Fruit fly (Drosophila melanogaster) whole organism, embryonic: ENCODE results near the gene snz.
A peak's percentile ranks its signal among the peaks of the same experiment; 100 is the strongest.

ENCODE experiments used
- CG11456 ChIP-seq: fragments of 200-800 bp; sonication (Bioruptor generic); IDR thresholded peaks from 3 replicates; pipeline ENCODE4 v1.3.6; 2022; ENCODE audit warnings: missing biosample characterization, missing genetic modification characterization
- CG1233 ChIP-seq: fragments of 200-800 bp; sonication (Bioruptor generic); optimal IDR thresholded peaks from 4 replicates; lab custom pipeline; 2018; ENCODE audit warnings: missing biosample characterization, mild to moderate bottlenecking, missing genetic modification characterization
- CG13123 ChIP-seq: fragments of 200-800 bp; sonication (Bioruptor generic); optimal IDR thresholded peaks from 2 replicates; lab custom pipeline; 2016; ENCODE audit warnings: missing biosample characterization, missing genetic modification characterization
- CG13424 ChIP-seq: fragments of 200-800 bp; sonication (Bioruptor generic); optimal IDR thresholded peaks from 2 replicates; lab custom pipeline; 2019; ENCODE audit warnings: missing biosample characterization, mild to moderate bottlenecking, missing genetic modification characterization, moderate library complexity
- CG13624 ChIP-seq: fragments of 200-800 bp; sonication (Bioruptor generic); optimal IDR thresholded peaks from 2 replicates; lab custom pipeline; 2016; ENCODE audit warnings: missing biosample characterization, missing genetic modification characterization
- CG14050 ChIP-seq: fragments of 200-800 bp; sonication (Bioruptor generic); IDR thresholded peaks from 3 replicates; pipeline ENCODE4 v1.3.6; 2022; ENCODE audit warnings: missing biosample characterization, missing genetic modification characterization
- CG14441 ChIP-seq: fragments of 200-800 bp; sonication (Bioruptor generic); IDR thresholded peaks from 2 replicates; pipeline ENCODE4 v1.3.6; 2022; ENCODE audit warnings: missing biosample characterization, missing genetic modification characterization
- CG14667 ChIP-seq: fragments of 200-800 bp; sonication (Bioruptor generic); IDR thresholded peaks from 2 replicates; pipeline ENCODE4 v1.3.6; 2022; ENCODE audit warnings: missing biosample characterization, missing genetic modification characterization
- CG14710 ChIP-seq: fragments of 200-800 bp; sonication (Bioruptor generic); optimal IDR thresholded peaks from 3 replicates; lab custom pipeline; 2019; ENCODE audit warnings: missing biosample characterization, mild to moderate bottlenecking, missing genetic modification characterization, moderate library complexity
- CG1529 ChIP-seq: fragments of 200-800 bp; sonication (Bioruptor generic); optimal IDR thresholded peaks from 3 replicates; lab custom pipeline; 2018; ENCODE audit warnings: missing biosample characterization, missing genetic modification characterization
- CG16863 ChIP-seq: fragments of 200-800 bp; sonication (Bioruptor generic); optimal IDR thresholded peaks from 3 replicates; lab custom pipeline; 2016; ENCODE audit warnings: missing biosample characterization, missing genetic modification characterization
- CG17385 ChIP-seq: fragments of 200-800 bp; sonication (Bioruptor generic); optimal IDR thresholded peaks from 3 replicates; lab custom pipeline; 2018; ENCODE audit warnings: missing biosample characterization, mild to moderate bottlenecking, missing genetic modification characterization
- CG17568 ChIP-seq: fragments of 200-800 bp; sonication (Bioruptor generic); optimal IDR thresholded peaks from 2 replicates; lab custom pipeline; 2018; ENCODE audit warnings: missing biosample characterization, mild to moderate bottlenecking, missing genetic modification characterization, moderate library complexity
- CG17802 ChIP-seq: fragments of 200-800 bp; sonication (Bioruptor generic); optimal IDR thresholded peaks from 2 replicates; lab custom pipeline; 2018; ENCODE audit warnings: missing biosample characterization, mild to moderate bottlenecking, missing genetic modification characterization, moderate library complexity
- CG17829 ChIP-seq: fragments of 200-800 bp; optimal IDR thresholded peaks from 2 replicates; lab custom pipeline; 2019; ENCODE audit warnings: missing biosample characterization, mild to moderate bottlenecking, missing genetic modification characterization, moderate library complexity
- CG18262 ChIP-seq: fragments of 200-800 bp; optimal IDR thresholded peaks from 3 replicates; lab custom pipeline; 2019; ENCODE audit warnings: missing biosample characterization, mild to moderate bottlenecking, missing genetic modification characterization, moderate library complexity
- CG2199 ChIP-seq: fragments of 200-800 bp; sonication (Bioruptor generic); IDR thresholded peaks from 3 replicates; pipeline ENCODE4 v1.3.6; 2022; ENCODE audit warnings: missing biosample characterization, missing genetic modification characterization
- CG2889 ChIP-seq: fragments of 200-800 bp; sonication (Bioruptor generic); IDR thresholded peaks from 3 replicates; pipeline ENCODE4 v1.3.6; 2022; ENCODE audit warnings: missing biosample characterization, missing genetic modification characterization
- CG31441 ChIP-seq: fragments of 200-800 bp; sonication (Bioruptor generic); IDR thresholded peaks from 2 replicates; pipeline ENCODE4 v1.3.6; 2022; ENCODE audit warnings: missing biosample characterization, missing genetic modification characterization
- CG4328 ChIP-seq: fragments of 200-800 bp; sonication (Bioruptor generic); optimal IDR thresholded peaks from 3 replicates; lab custom pipeline; 2017; ENCODE audit warnings: missing biosample characterization, missing genetic modification reagents, missing genetic modification characterization
- CG4360 ChIP-seq: fragments of 200-800 bp; sonication (Bioruptor generic); IDR thresholded peaks from 2 replicates; pipeline ENCODE4 v1.3.6; 2022; ENCODE audit warnings: missing biosample characterization, missing genetic modification characterization
- CG5245 ChIP-seq: fragments of 200-800 bp; sonication (Bioruptor generic); optimal IDR thresholded peaks from 3 replicates; lab custom pipeline; 2016; ENCODE audit warnings: missing biosample characterization, missing genetic modification characterization
- CG7928 ChIP-seq: fragments of 200-800 bp; sonication (Bioruptor generic); optimal IDR thresholded peaks from 2 replicates; lab custom pipeline; 2017; ENCODE audit warnings: missing biosample characterization, mild to moderate bottlenecking, missing genetic modification characterization
- CG9609 ChIP-seq: fragments of 200-800 bp; sonication (Bioruptor generic); optimal IDR thresholded peaks from 3 replicates; lab custom pipeline; 2016; ENCODE audit warnings: missing biosample characterization, missing genetic modification characterization
- CrebB ChIP-seq: fragments of 200-800 bp; sonication (Bioruptor generic); optimal IDR thresholded peaks from 3 replicates; lab custom pipeline; 2018; ENCODE audit warnings: missing biosample characterization, mild to moderate bottlenecking, missing genetic modification characterization
- D ChIP-seq, 2 experiments: fragments of 200-800 bp in 1 of 2; fragments of >200 bp in 1 of 2; sonication (Bioruptor generic) in 1 of 2; optimal IDR thresholded peaks; 2 replicates in 1 of 2; 3 replicates in 1 of 2; lab custom pipeline; 2017; ENCODE audit warnings: mild to moderate bottlenecking in 1 of 2, missing biosample characterization in 1 of 2, missing genetic modification characterization in 1 of 2, missing genetic modification reagents in 1 of 2
- D19A ChIP-seq: fragments of 200-800 bp; optimal IDR thresholded peaks from 3 replicates; lab custom pipeline; 2019; ENCODE audit warnings: missing biosample characterization, mild to moderate bottlenecking, missing genetic modification characterization, moderate library complexity
- Dip3 ChIP-seq: fragments of 200-800 bp; sonication (Bioruptor generic); optimal IDR thresholded peaks from 3 replicates; lab custom pipeline; 2016; ENCODE audit warnings: missing biosample characterization, missing genetic modification characterization
- Dp ChIP-seq: fragments of 200-800 bp; sonication (Bioruptor generic); optimal IDR thresholded peaks from 2 replicates; lab custom pipeline; 2018; ENCODE audit warnings: missing biosample characterization, mild to moderate bottlenecking, missing genetic modification characterization, moderate library complexity
- MBD-R2 ChIP-seq: fragments of 200-800 bp; sonication (Bioruptor generic); IDR thresholded peaks from 2 replicates; pipeline ENCODE4 v1.3.6; 2022; ENCODE audit warnings: missing biosample characterization, missing genetic modification characterization
- Optix ChIP-seq: fragments of 200-800 bp; sonication (Bioruptor generic); IDR thresholded peaks from 3 replicates; pipeline ENCODE4 v1.3.6; 2022; ENCODE audit warnings: missing biosample characterization, missing genetic modification characterization
- Ptx1 ChIP-seq: fragments of 200-800 bp; sonication (Bioruptor generic); IDR thresholded peaks from 2 replicates; pipeline ENCODE4 v1.3.6; 2022; ENCODE audit warnings: missing biosample characterization, missing genetic modification characterization
- Spps ChIP-seq: fragments of 200-800 bp; sonication (Bioruptor generic); optimal IDR thresholded peaks from 2 replicates; lab custom pipeline; 2018; ENCODE audit warnings: missing biosample characterization, mild to moderate bottlenecking, missing genetic modification characterization
- al ChIP-seq: fragments of 200-800 bp; sonication (Bioruptor generic); IDR thresholded peaks from 2 replicates; pipeline ENCODE4 v1.3.6; 2022; ENCODE audit warnings: missing biosample characterization, missing genetic modification characterization
- br ChIP-seq: fragments of >200 bp; optimal IDR thresholded peaks from 2 replicates; lab custom pipeline; 2017
- cato ChIP-seq: fragments of 200-800 bp; sonication (Bioruptor generic); optimal IDR thresholded peaks from 2 replicates; lab custom pipeline; 2016; ENCODE audit warnings: missing biosample characterization, missing genetic modification characterization, borderline replicate concordance
- crp ChIP-seq, 2 experiments: fragments of 200-800 bp; sonication (Bioruptor generic); optimal IDR thresholded peaks; 2 replicates in 1 of 2; 3 replicates in 1 of 2; lab custom pipeline; 2017; ENCODE audit warnings: missing biosample characterization in 2 of 2, missing genetic modification characterization in 2 of 2, mild to moderate bottlenecking in 1 of 2, moderate library complexity in 1 of 2
- da ChIP-seq: fragments of 200-800 bp; sonication (Bioruptor generic); optimal IDR thresholded peaks from 2 replicates; lab custom pipeline; 2016; ENCODE audit warnings: missing biosample characterization, missing genetic modification characterization
- dmrt99B ChIP-seq: fragments of 200-800 bp; sonication (Bioruptor generic); optimal IDR thresholded peaks from 2 replicates; lab custom pipeline; 2018; ENCODE audit warnings: missing biosample characterization, mild to moderate bottlenecking, missing genetic modification characterization, moderate library complexity
- exex ChIP-seq: fragments of 200-800 bp; sonication (Bioruptor generic); optimal IDR thresholded peaks from 4 replicates; lab custom pipeline; 2018; ENCODE audit warnings: missing biosample characterization, mild to moderate bottlenecking, missing genetic modification characterization, moderate library complexity
- gem ChIP-seq: fragments of 200-800 bp; sonication (Bioruptor generic); optimal IDR thresholded peaks from 2 replicates; lab custom pipeline; 2019; ENCODE audit warnings: missing biosample characterization, mild to moderate bottlenecking, missing genetic modification characterization, moderate library complexity
- jumu ChIP-seq: fragments of 200-800 bp; sonication (Bioruptor generic); optimal IDR thresholded peaks from 3 replicates; lab custom pipeline; 2016; ENCODE audit warnings: missing biosample characterization, missing genetic modification characterization
- nerfin-1 ChIP-seq: fragments of 200-800 bp; sonication (Bioruptor generic); optimal IDR thresholded peaks from 3 replicates; lab custom pipeline; 2019; ENCODE audit warnings: missing biosample characterization, mild to moderate bottlenecking, missing genetic modification characterization, moderate library complexity
- nom ChIP-seq: fragments of 200-800 bp; sonication (Bioruptor generic); optimal IDR thresholded peaks from 2 replicates; lab custom pipeline; 2017; ENCODE audit warnings: missing biosample characterization, missing genetic modification characterization, mild to moderate bottlenecking, moderate library complexity, missing genetic modification reagents
- phol ChIP-seq: fragments of 200-800 bp; sonication (Bioruptor generic); optimal IDR thresholded peaks from 3 replicates; lab custom pipeline; 2018; ENCODE audit warnings: missing biosample characterization, mild to moderate bottlenecking, missing genetic modification characterization, moderate library complexity
- pita ChIP-seq: fragments of 200-800 bp; sonication (Bioruptor generic); optimal IDR thresholded peaks from 2 replicates; lab custom pipeline; 2017; ENCODE audit warnings: missing biosample characterization, mild to moderate bottlenecking, missing genetic modification characterization
- ranshi ChIP-seq: fragments of 200-800 bp; sonication (Bioruptor generic); IDR thresholded peaks from 2 replicates; pipeline ENCODE4 v1.3.6; 2022; ENCODE audit warnings: missing biosample characterization, missing genetic modification characterization
- rib ChIP-seq: fragments of 200-800 bp; sonication (Bioruptor generic); IDR thresholded peaks from 2 replicates; pipeline ENCODE4 v1.3.6; 2022; ENCODE audit warnings: missing biosample characterization, missing genetic modification characterization
- schlank ChIP-seq: fragments of 200-800 bp; sonication (Bioruptor generic); optimal IDR thresholded peaks from 2 replicates; lab custom pipeline; 2018; ENCODE audit warnings: missing biosample characterization, mild to moderate bottlenecking, missing genetic modification characterization
- seq ChIP-seq: fragments of 200-800 bp; sonication (Bioruptor generic); IDR thresholded peaks from 2 replicates; pipeline ENCODE4 v1.3.6; 2022; ENCODE audit warnings: missing biosample characterization, missing genetic modification characterization
- sug ChIP-seq: fragments of 200-800 bp; optimal IDR thresholded peaks from 2 replicates; lab custom pipeline; 2019; ENCODE audit warnings: missing biosample characterization, mild to moderate bottlenecking, missing genetic modification characterization, moderate library complexity
- tna ChIP-seq: fragments of 200-800 bp; sonication (Bioruptor generic); IDR thresholded peaks from 2 replicates; pipeline ENCODE4 v1.3.6; 2022; ENCODE audit warnings: missing biosample characterization, missing genetic modification characterization; ENCODE audit not compliant: partially characterized antibody

snz gene

dm6 chrX:7892539-7892899, 19.4 kb upstream of the snz start (continued):
- no peak for TF ChIP-seq exex (tag; lab: Kevin White, UChicago)
- no peak for TF ChIP-seq CG1233 (GFP tag; lab: Kevin White, UChicago)
- TF ChIP-seq D (optimal IDR thresholded peaks at IDR 0.05; lab: Kevin White, UChicago), result no peak
- peak; percentile 13 for TF ChIP-seq D (GFP tag; optimal IDR thresholded peaks at IDR 0.05; lab: Kevin White, UChicago)
- TF ChIP-seq CG13624 (GFP tag; lab: Kevin White, UChicago), result no peak
- TF ChIP-seq CrebB (tag; lab: Kevin White, UChicago), result no peak
- TF ChIP-seq CG5245 (GFP tag; lab: Kevin White, UChicago), result no peak
- no peak for TF ChIP-seq nom (GFP tag; lab: Kevin White, UChicago)
- no peak for TF ChIP-seq pita (GFP tag; lab: Kevin White, UChicago)
- TF ChIP-seq Dp (GFP tag; lab: Kevin White, UChicago), result no peak
- TF ChIP-seq sug, result no peak
- TF ChIP-seq dmrt99B, result no peak
- TF ChIP-seq Dip3, result no peak
- TF ChIP-seq CG7928 (GFP tag; lab: Kevin White, UChicago), result no peak
- TF ChIP-seq rib (GFP tag; lab: Robert Waterston, UW), result no peak
- TF ChIP-seq CG14667, result no peak
- no peak for TF ChIP-seq CG14441 (GFP tag; lab: Robert Waterston, UW)
- no peak for TF ChIP-seq Optix
- no peak for TF ChIP-seq CG17802 (tag; lab: Kevin White, UChicago)
- peak; percentile 25 for TF ChIP-seq CG18262 (tag; lab: Kevin White, UChicago)
- no peak for TF ChIP-seq crp (GFP tag; optimal IDR thresholded peaks at IDR 0.05; lab: Kevin White, UChicago)
- 0 out of 2 replicates have a peak, but pooled peaks have one; percentile 15 for TF ChIP-seq CG31441 (GFP tag; lab: Robert Waterston, UW)
- no peak for TF ChIP-seq jumu
- peak; percentile 17 for TF ChIP-seq CG14710
- TF ChIP-seq schlank (tag; lab: Kevin White, UChicago), result no peak
- peak; percentile 59 for TF ChIP-seq gem (tag; lab: Kevin White, UChicago)
- TF ChIP-seq seq (GFP tag; lab: Robert Waterston, UW), result no peak
- no peak for TF ChIP-seq CG17568 (GFP tag; lab: Kevin White, UChicago)
- TF ChIP-seq CG13123 (GFP tag; lab: Kevin White, UChicago), result no peak
- TF ChIP-seq CG13424 (tag; lab: Kevin White, UChicago), result peak; percentile 5
- TF ChIP-seq CG4328 (GFP tag; lab: Kevin White, UChicago), result no peak
- TF ChIP-seq CG1529, result no peak
- no peak for TF ChIP-seq da (GFP tag; lab: Kevin White, UChicago)
- no peak for TF ChIP-seq Spps (tag; lab: Kevin White, UChicago)
- TF ChIP-seq cato, result no peak
- TF ChIP-seq al (GFP tag; lab: Robert Waterston, UW), result no peak
- no peak for TF ChIP-seq CG11456
- TF ChIP-seq tna (GFP tag; lab: Robert Waterston, UW), result no peak
- TF ChIP-seq br (lab: Kevin White, UChicago), result no peak
- 0 out of 2 replicates have a peak, but pooled peaks have one; percentile 10 for TF ChIP-seq Ptx1 (GFP tag; lab: Robert Waterston, UW)
- peak; percentile 23 for TF ChIP-seq phol (tag; lab: Kevin White, UChicago)
- peak; percentile 8 for TF ChIP-seq CG17385 (GFP tag; lab: Kevin White, UChicago)
- TF ChIP-seq CG2199 (GFP tag; lab: Robert Waterston, UW), result no peak
- TF ChIP-seq nerfin-1, result no peak
- no peak for TF ChIP-seq CG2889 (GFP tag; lab: Robert Waterston, UW)
- TF ChIP-seq CG4360 (GFP tag; lab: Robert Waterston, UW), result no peak
- no peak for TF ChIP-seq CG14050 (GFP tag; lab: Robert Waterston, UW)
- peak; percentile 56 for TF ChIP-seq D19A
- TF ChIP-seq ranshi (GFP tag; lab: Robert Waterston, UW), result no peak
- TF ChIP-seq CG16863 (GFP tag; lab: Kevin White, UChicago), result no peak
- no peak for TF ChIP-seq MBD-R2 (GFP tag; lab: Robert Waterston, UW)
- TF ChIP-seq CG17829, result peak; percentile 4
- no peak for TF ChIP-seq CG9609 (GFP tag; lab: Kevin White, UChicago)
